Fruit fly (Drosophila melanogaster) whole organism, embryonic: ENCODE measurements around the gene hfp.

ENCODE experiments used
- Abd-B ChIP-seq: fragments of 200-800 bp; sonication (Bioruptor generic); optimal IDR thresholded peaks from 2 replicates; lab custom pipeline; 2018; ENCODE audit warnings: missing biosample characterization, mild to moderate bottlenecking, missing genetic modification characterization, moderate library complexity
- Antp ChIP-seq: fragments of 200-800 bp; sonication (Bioruptor generic); optimal IDR thresholded peaks from 3 replicates; lab custom pipeline; 2016; ENCODE audit warnings: missing biosample characterization, missing genetic modification characterization
- Asciz ChIP-seq: fragments of 200-800 bp; sonication (Bioruptor generic); optimal IDR thresholded peaks from 2 replicates; lab custom pipeline; 2017; ENCODE audit warnings: missing biosample characterization, mild to moderate bottlenecking, missing genetic modification characterization, missing genetic modification reagents
- C15 ChIP-seq: fragments of 200-800 bp; sonication (Bioruptor generic); IDR thresholded peaks from 3 replicates; pipeline ENCODE4 v1.3.6; 2022; ENCODE audit warnings: missing biosample characterization, missing genetic modification characterization
- CG10147 ChIP-seq: fragments of 200-800 bp; sonication (Bioruptor generic); optimal IDR thresholded peaks from 2 replicates; lab custom pipeline; 2019; ENCODE audit warnings: missing biosample characterization, mild to moderate bottlenecking, missing genetic modification characterization, moderate library complexity
- CG13296 ChIP-seq: fragments of 200-800 bp; sonication (Bioruptor generic); optimal IDR thresholded peaks from 3 replicates; lab custom pipeline; 2018; ENCODE audit warnings: missing biosample characterization, mild to moderate bottlenecking, missing genetic modification characterization
- CG14667 ChIP-seq: fragments of 200-800 bp; sonication (Bioruptor generic); IDR thresholded peaks from 2 replicates; pipeline ENCODE4 v1.3.6; 2022; ENCODE audit warnings: missing biosample characterization, missing genetic modification characterization
- CG14710 ChIP-seq: fragments of 200-800 bp; sonication (Bioruptor generic); optimal IDR thresholded peaks from 3 replicates; lab custom pipeline; 2019; ENCODE audit warnings: missing biosample characterization, mild to moderate bottlenecking, missing genetic modification characterization, moderate library complexity
- CG1529 ChIP-seq: fragments of 200-800 bp; sonication (Bioruptor generic); optimal IDR thresholded peaks from 3 replicates; lab custom pipeline; 2018; ENCODE audit warnings: missing biosample characterization, missing genetic modification characterization
- CG16815 ChIP-seq: fragments of 200-800 bp; sonication (Bioruptor generic); optimal IDR thresholded peaks from 3 replicates; lab custom pipeline; 2017; ENCODE audit warnings: missing biosample characterization, mild to moderate bottlenecking, missing genetic modification characterization
- CG18262 ChIP-seq: fragments of 200-800 bp; optimal IDR thresholded peaks from 3 replicates; lab custom pipeline; 2019; ENCODE audit warnings: missing biosample characterization, mild to moderate bottlenecking, missing genetic modification characterization, moderate library complexity
- CG34224 ChIP-seq: fragments of 200-800 bp; sonication (Bioruptor generic); IDR thresholded peaks from 3 replicates; pipeline ENCODE4 v1.3.6; 2022; ENCODE audit warnings: missing biosample characterization, missing genetic modification characterization; ENCODE audit not compliant: partially characterized antibody
- CG4360 ChIP-seq: fragments of 200-800 bp; sonication (Bioruptor generic); IDR thresholded peaks from 2 replicates; pipeline ENCODE4 v1.3.6; 2022; ENCODE audit warnings: missing biosample characterization, missing genetic modification characterization
- CG43689 ChIP-seq: fragments of 200-800 bp; sonication (Bioruptor generic); IDR thresholded peaks from 2 replicates; pipeline ENCODE4 v1.3.6; 2022; ENCODE audit warnings: missing biosample characterization, missing genetic modification characterization
- CG5180 ChIP-seq: fragments of 200-800 bp; sonication (Bioruptor generic); optimal IDR thresholded peaks from 3 replicates; lab custom pipeline; 2017; ENCODE audit warnings: missing biosample characterization, missing genetic modification characterization, mild to moderate bottlenecking, moderate library complexity, missing genetic modification reagents
- CG7271 ChIP-seq: fragments of 200-800 bp; sonication (Bioruptor generic); optimal IDR thresholded peaks from 2 replicates; lab custom pipeline; 2018; ENCODE audit warnings: missing biosample characterization, mild to moderate bottlenecking, missing genetic modification characterization, moderate library complexity
- CG7556 ChIP-seq: fragments of 200-800 bp; sonication (Bioruptor generic); optimal IDR thresholded peaks from 2 replicates; lab custom pipeline; 2017; ENCODE audit warnings: missing biosample characterization, mild to moderate bottlenecking, missing genetic modification characterization
- CHES-1-like ChIP-seq: fragments of 200-800 bp; sonication (Bioruptor generic); optimal IDR thresholded peaks from 2 replicates; lab custom pipeline; 2016; ENCODE audit warnings: missing biosample characterization, missing genetic modification characterization
- Camta ChIP-seq: fragments of 200-800 bp; sonication (Bioruptor generic); optimal IDR thresholded peaks from 2 replicates; lab custom pipeline; 2016; ENCODE audit warnings: missing biosample characterization, missing genetic modification characterization
- CkIIα-i1 ChIP-seq: fragments of 200-800 bp; sonication (Bioruptor generic); IDR thresholded peaks from 2 replicates; pipeline ENCODE4 v1.3.6; 2022; ENCODE audit warnings: missing biosample characterization, missing genetic modification characterization
- Dip2 ChIP-seq: fragments of 200-800 bp; sonication (Bioruptor generic); IDR thresholded peaks from 2 replicates; pipeline ENCODE4 v1.3.6; 2022; ENCODE audit warnings: missing biosample characterization, missing genetic modification characterization
- Dll ChIP-seq: fragments of 200-800 bp; sonication (Bioruptor generic); IDR thresholded peaks from 4 replicates; pipeline ENCODE4 v1.3.6; 2022; ENCODE audit warnings: missing biosample characterization, missing genetic modification characterization; ENCODE audit not compliant: partially characterized antibody
- Gug ChIP-seq: fragments of 200-800 bp; sonication (Bioruptor generic); IDR thresholded peaks from 4 replicates; pipeline ENCODE4 v1.3.6; 2022; ENCODE audit warnings: missing biosample characterization, missing genetic modification characterization
- Hey ChIP-seq: fragments of 200-800 bp; sonication (Bioruptor generic); optimal IDR thresholded peaks from 3 replicates; lab custom pipeline; 2018; ENCODE audit warnings: missing biosample characterization, mild to moderate bottlenecking, missing genetic modification characterization
- HmgD ChIP-seq: fragments of 200-800 bp; sonication (Bioruptor generic); optimal IDR thresholded peaks from 3 replicates; lab custom pipeline; 2016; ENCODE audit warnings: missing biosample characterization, missing genetic modification characterization
- Lim3 ChIP-seq: fragments of 200-800 bp; sonication (Bioruptor generic); IDR thresholded peaks from 2 replicates; pipeline ENCODE4 v1.3.6; 2022; ENCODE audit warnings: missing biosample characterization, missing genetic modification characterization
- NFAT ChIP-seq: fragments of 200-800 bp; sonication (Bioruptor generic); IDR thresholded peaks from 2 replicates; pipeline ENCODE4 v1.3.6; 2022; ENCODE audit warnings: missing biosample characterization, missing genetic modification characterization
- Pdp1 ChIP-seq, 2 experiments: fragments of 200-800 bp; sonication (Bioruptor generic); optimal IDR thresholded peaks; 3 replicates each; lab custom pipeline; 2016; ENCODE audit warnings: missing biosample characterization in 2 of 2, missing genetic modification characterization in 2 of 2, mild to moderate bottlenecking in 1 of 2, moderate library complexity in 1 of 2
- Side ChIP-seq: fragments of 200-800 bp; sonication (Bioruptor generic); optimal IDR thresholded peaks from 2 replicates; lab custom pipeline; 2016; ENCODE audit warnings: missing biosample characterization, missing genetic modification characterization
- abd-A ChIP-seq: fragments of 200-800 bp; sonication (Bioruptor generic); optimal IDR thresholded peaks from 3 replicates; lab custom pipeline; 2019; ENCODE audit warnings: missing biosample characterization, mild to moderate bottlenecking, missing genetic modification characterization, moderate library complexity
- bab2 ChIP-seq: fragments of 200-800 bp; sonication (Bioruptor generic); optimal IDR thresholded peaks from 2 replicates; lab custom pipeline; 2016; ENCODE audit warnings: missing biosample characterization, missing genetic modification characterization
- chn ChIP-seq: fragments of 200-800 bp; sonication (Bioruptor generic); optimal IDR thresholded peaks from 2 replicates; lab custom pipeline; 2016; ENCODE audit warnings: missing biosample characterization, missing genetic modification characterization
- dmrt99B ChIP-seq: fragments of 200-800 bp; sonication (Bioruptor generic); optimal IDR thresholded peaks from 2 replicates; lab custom pipeline; 2018; ENCODE audit warnings: missing biosample characterization, mild to moderate bottlenecking, missing genetic modification characterization, moderate library complexity
- dpn ChIP-seq, 2 experiments: fragments of 200-800 bp; sonication (Bioruptor generic); optimal IDR thresholded peaks; 3 replicates each; lab custom pipeline; 2016; ENCODE audit warnings: missing biosample characterization in 2 of 2, missing genetic modification characterization in 2 of 2
- esg ChIP-seq: fragments of 200-800 bp; sonication (Bioruptor generic); conservative IDR thresholded peaks from 2 replicates; pipeline ENCODE4 v1.3.6; 2022; ENCODE audit warnings: missing biosample characterization, missing genetic modification characterization
- gsb-n ChIP-seq: fragments of 200-800 bp; sonication (Bioruptor generic); optimal IDR thresholded peaks from 3 replicates; lab custom pipeline; 2018; ENCODE audit warnings: missing biosample characterization, mild to moderate bottlenecking, missing genetic modification characterization
- hbn ChIP-seq: fragments of 200-800 bp; sonication (Bioruptor generic); IDR thresholded peaks from 2 replicates; pipeline ENCODE4 v1.3.6; 2022; ENCODE audit warnings: missing biosample characterization, missing genetic modification characterization; ENCODE audit not compliant: partially characterized antibody
- knrl ChIP-seq: fragments of 200-800 bp; sonication (Bioruptor generic); IDR thresholded peaks from 3 replicates; pipeline ENCODE4 v1.3.6; 2022; ENCODE audit warnings: missing biosample characterization, missing genetic modification characterization; ENCODE audit not compliant: partially characterized antibody
- luna ChIP-seq: fragments of 200-800 bp; sonication (Bioruptor generic); optimal IDR thresholded peaks from 2 replicates; lab custom pipeline; 2016; ENCODE audit warnings: missing biosample characterization, missing genetic modification characterization
- odd ChIP-seq: fragments of 200-800 bp; sonication (Bioruptor generic); optimal IDR thresholded peaks from 2 replicates; lab custom pipeline; 2017; ENCODE audit warnings: missing biosample characterization, mild to moderate bottlenecking, missing genetic modification characterization
- pita ChIP-seq: fragments of 200-800 bp; sonication (Bioruptor generic); optimal IDR thresholded peaks from 2 replicates; lab custom pipeline; 2017; ENCODE audit warnings: missing biosample characterization, mild to moderate bottlenecking, missing genetic modification characterization
- scrt ChIP-seq: fragments of 200-800 bp; sonication (Bioruptor generic); optimal IDR thresholded peaks from 2 replicates; lab custom pipeline; 2018; ENCODE audit warnings: missing biosample characterization, mild to moderate bottlenecking, missing genetic modification characterization, moderate library complexity
- slou ChIP-seq: fragments of 200-800 bp; sonication (Bioruptor generic); optimal IDR thresholded peaks from 3 replicates; lab custom pipeline; 2016; ENCODE audit warnings: missing biosample characterization, missing genetic modification characterization
- so ChIP-seq: fragments of 200-800 bp; sonication (Bioruptor generic); IDR thresholded peaks from 3 replicates; pipeline ENCODE4 v1.3.6; 2022; ENCODE audit warnings: missing biosample characterization, missing genetic modification characterization
- tgo ChIP-seq: fragments of 200-800 bp; sonication (Bioruptor generic); IDR thresholded peaks from 3 replicates; pipeline ENCODE4 v1.3.6; 2022; ENCODE audit warnings: missing biosample characterization, missing genetic modification characterization
- tin ChIP-seq: fragments of 200-800 bp; sonication (Bioruptor generic); optimal IDR thresholded peaks from 3 replicates; lab custom pipeline; 2016; ENCODE audit warnings: missing biosample characterization, missing genetic modification characterization
- toy ChIP-seq: fragments of 200-800 bp; sonication (Bioruptor generic); IDR thresholded peaks from 2 replicates; pipeline ENCODE4 v1.3.6; 2022; ENCODE audit warnings: missing biosample characterization, missing genetic modification characterization
- trem ChIP-seq: fragments of 200-800 bp; optimal IDR thresholded peaks from 3 replicates; lab custom pipeline; 2019; ENCODE audit warnings: missing biosample characterization, mild to moderate bottlenecking, missing genetic modification characterization, moderate library complexity
- zen ChIP-seq: fragments of 200-800 bp; sonication (Bioruptor generic); optimal IDR thresholded peaks from 3 replicates; lab custom pipeline; 2018; ENCODE audit warnings: missing biosample characterization, mild to moderate bottlenecking, missing genetic modification characterization, moderate library complexity

Gene hfp

dm6 chr3L:1533699-1534431, 31.5 kb upstream of the hfp start, which contains the start of gene Iml1 (continued):
- peak; percentile 50 for TF ChIP-seq CG14710 (tag; lab: Kevin White, UChicago)
- peak; percentile 40 for TF ChIP-seq Antp
- no peak for TF ChIP-seq luna (GFP tag; lab: Kevin White, UChicago)
- TF ChIP-seq odd (GFP tag; lab: Kevin White, UChicago), result no peak
- TF ChIP-seq chn, result no peak
- TF ChIP-seq CkIIα-i1 (GFP tag; lab: Robert Waterston, UW), result no peak
- TF ChIP-seq CG4360 (GFP tag; lab: Robert Waterston, UW), result peak; percentile 31; the same call in 1 of the 2 replicates
- peak; percentile 54 for TF ChIP-seq NFAT (GFP tag; lab: Robert Waterston, UW)
- TF ChIP-seq Asciz (GFP tag; lab: Kevin White, UChicago), result no peak
- TF ChIP-seq CG10147, result no peak
- no peak for TF ChIP-seq CG43689
- TF ChIP-seq slou (GFP tag; lab: Kevin White, UChicago), result peak; percentile 28
- TF ChIP-seq Camta (GFP tag; lab: Kevin White, UChicago), result no peak
- no peak for TF ChIP-seq Hey (tag; lab: Kevin White, UChicago)
- TF ChIP-seq pita, result no peak
- no peak for TF ChIP-seq CG7556 (GFP tag; lab: Kevin White, UChicago)
- 0 out of 2 replicates have a peak, but pooled peaks have one; percentile 29 for TF ChIP-seq esg
- TF ChIP-seq CG18262, result no peak
- TF ChIP-seq gsb-n, result no peak
- peak; percentile 47; the same call in 2 of the 3 replicates for TF ChIP-seq tgo
- no peak for TF ChIP-seq hbn
- no peak for TF ChIP-seq scrt (GFP tag; lab: Kevin White, UChicago)
- no peak for TF ChIP-seq so (GFP tag; lab: Robert Waterston, UW)
- TF ChIP-seq CG34224, result no peak
- TF ChIP-seq dpn (GFP tag; optimal IDR thresholded peaks at IDR 0.05; lab: Kevin White, UChicago), result no peak
- TF ChIP-seq Abd-B, result peak; percentile 61
- peak; percentile 78 for TF ChIP-seq Gug (GFP tag; lab: Robert Waterston, UW)
- no peak for TF ChIP-seq HmgD
- no peak for TF ChIP-seq CG5180 (GFP tag; lab: Kevin White, UChicago)
- peak; percentile 45 for TF ChIP-seq zen (tag; lab: Kevin White, UChicago)
- no peak for TF ChIP-seq CG1529 (GFP tag; lab: Kevin White, UChicago)
- 0 out of 2 replicates have a peak, but pooled peaks have one; percentile 14 for TF ChIP-seq toy (GFP tag; lab: Robert Waterston, UW)
- TF ChIP-seq trem (tag; lab: Kevin White, UChicago), result peak; percentile 34
- peak; percentile 31; the same call in 1 of the 2 replicates for TF ChIP-seq CG14667 (GFP tag; lab: Robert Waterston, UW)
- TF ChIP-seq Dll (GFP tag; lab: Robert Waterston, UW), result no peak
- no peak for TF ChIP-seq CG13296 (GFP tag; lab: Kevin White, UChicago)
- TF ChIP-seq Side, result no peak
- peak; percentile 28 for TF ChIP-seq tin (GFP tag; lab: Kevin White, UChicago)
- TF ChIP-seq Dip2 (GFP tag; lab: Robert Waterston, UW), result no peak
- TF ChIP-seq knrl (GFP tag; lab: Robert Waterston, UW), result no peak
- no peak for TF ChIP-seq CHES-1-like
- TF ChIP-seq Pdp1 (GFP tag; optimal IDR thresholded peaks at IDR 0.05; lab: Kevin White, UChicago), result peak; percentile 33 to 84
- no peak for TF ChIP-seq Lim3 (GFP tag; lab: Robert Waterston, UW)
- no peak for TF ChIP-seq dmrt99B (tag; lab: Kevin White, UChicago)
- no peak for TF ChIP-seq C15 (GFP tag; lab: Robert Waterston, UW)
- no peak for TF ChIP-seq abd-A (tag; lab: Kevin White, UChicago)
- no peak for TF ChIP-seq CG7271 (tag; lab: Kevin White, UChicago)
- TF ChIP-seq bab2 (GFP tag; lab: Kevin White, UChicago), result no peak
- TF ChIP-seq CG16815, result no peak
